Worm (Caenorhabditis elegans) whole organism, L4 larva: Measurements from ENCODE around the gene srx-38.
A peak's percentile ranks its signal among the peaks of the same experiment; 100 is the strongest.

Source experiments
- F37D6.2 ChIP-seq: sonication (generic microtip); optimal IDR thresholded peaks from 2 replicates; lab custom pipeline; 2016; ENCODE audit warnings: mild to moderate bottlenecking, missing genetic modification characterization, missing compliant biosample characterization
- F44E2.7 ChIP-seq: fragments of 200-800 bp; sonication (Bioruptor generic); IDR thresholded peaks from 2 replicates; pipeline ENCODE4 v2.1.2; 2022; ENCODE audit warnings: missing genetic modification characterization, missing compliant biosample characterization
- R02D3.7 ChIP-seq: fragments of 150-350 bp; sonication (generic microtip); optimal IDR thresholded peaks from 3 replicates; lab custom pipeline; 2014; ENCODE audit warnings: missing biosample characterization, missing genetic modification characterization
- Y48G9A.11 ChIP-seq: fragments of 200-800 bp; sonication (Bioruptor generic); IDR thresholded peaks from 2 replicates; pipeline ENCODE4 v1.3.6; 2022; ENCODE audit warnings: missing genetic modification reagents, missing genetic modification characterization, missing compliant biosample characterization
- aha-1 ChIP-seq: fragments of 150-350 bp; peaks from one replicate; lab custom pipeline; 2014; ENCODE audit warnings: missing biosample characterization, missing genetic modification characterization
- aly-2 ChIP-seq: sonication (generic microtip); optimal IDR thresholded peaks from 2 replicates; lab custom pipeline; 2018; ENCODE audit warnings: missing biosample characterization, missing genetic modification characterization
- ceh-20 ChIP-seq: fragments of 200-800 bp; sonication (Bioruptor generic); IDR thresholded peaks from 2 replicates; pipeline ENCODE4 v1.3.6; 2022; ENCODE audit warnings: missing genetic modification reagents, missing genetic modification characterization, missing compliant biosample characterization
- ceh-44 ChIP-seq: fragments of 200-800 bp; sonication (Bioruptor generic); IDR thresholded peaks from 2 replicates; pipeline ENCODE4 v1.3.6; 2022; ENCODE audit warnings: missing genetic modification reagents, missing genetic modification characterization, missing compliant biosample characterization
- ces-1 ChIP-seq: fragments of 150-350 bp; sonication (generic microtip); optimal IDR thresholded peaks from 4 replicates; lab custom pipeline; 2014; ENCODE audit warnings: missing biosample characterization, missing genetic modification reagents, missing genetic modification characterization
- daf-12 ChIP-seq: fragments of 150-350 bp; optimal IDR thresholded peaks from 2 replicates; lab custom pipeline; 2014; ENCODE audit warnings: missing biosample characterization, missing genetic modification reagents, missing genetic modification characterization
- daf-16 ChIP-seq, 3 experiments: sonication (generic microtip); optimal IDR thresholded peaks; 2 replicates each; lab custom pipeline; 2016 to 2017; ENCODE audit warnings: missing genetic modification characterization in 3 of 3, missing genetic modification reagents in 3 of 3, mild to moderate bottlenecking in 2 of 3, missing compliant biosample characterization in 2 of 3, missing biosample characterization in 1 of 3, moderate library complexity in 1 of 3
- daf-19 ChIP-seq: fragments of 200-800 bp; sonication (Bioruptor generic); conservative IDR thresholded peaks from 2 replicates; pipeline ENCODE4 v1.3.6; 2022; ENCODE audit warnings: missing genetic modification characterization, missing compliant biosample characterization
- dve-1 ChIP-seq: sonication (generic microtip); optimal IDR thresholded peaks from 2 replicates; lab custom pipeline; 2017; ENCODE audit warnings: antibody characterized with exemption, mild to moderate bottlenecking, missing genetic modification characterization, missing compliant biosample characterization; ENCODE audit not compliant: insufficient read depth
- egl-27 ChIP-seq: sonication (generic microtip); optimal IDR thresholded peaks from 3 replicates; lab custom pipeline; 2017; ENCODE audit warnings: missing biosample characterization, missing genetic modification reagents, missing genetic modification characterization
- egl-43 ChIP-seq: fragments of 200-800 bp; sonication (Bioruptor generic); IDR thresholded peaks from 2 replicates; pipeline ENCODE4 v1.3.6; 2022; ENCODE audit warnings: missing genetic modification reagents, missing genetic modification characterization, missing compliant biosample characterization
- hmg-1.1 ChIP-seq: fragments of 200-800 bp; sonication (Bioruptor generic); IDR thresholded peaks from 2 replicates; pipeline ENCODE4 v1.3.6; 2022; ENCODE audit warnings: missing genetic modification reagents, missing genetic modification characterization, missing compliant biosample characterization
- lin-1 ChIP-seq: fragments of 200-800 bp; sonication (Bioruptor generic); IDR thresholded peaks from 2 replicates; pipeline ENCODE4 v1.3.6; 2022; ENCODE audit warnings: missing genetic modification reagents, missing genetic modification characterization, missing compliant biosample characterization
- lin-15B ChIP-seq: fragments of 150-350 bp; sonication (generic microtip); optimal IDR thresholded peaks from 3 replicates; lab custom pipeline; 2014; ENCODE audit warnings: missing biosample characterization, missing genetic modification characterization
- lsy-2 ChIP-seq, 2 experiments: fragments of 150-350 bp in 1 of 2; sonication (generic microtip) in 1 of 2; optimal IDR thresholded peaks; 2 replicates each; lab custom pipeline; 2014 to 2017; ENCODE audit warnings: missing biosample characterization in 2 of 2, missing genetic modification characterization in 2 of 2
- madf-9 ChIP-seq: fragments of 200-800 bp; sonication (Bioruptor generic); conservative IDR thresholded peaks from 2 replicates; pipeline ENCODE4 v1.3.6; 2022; ENCODE audit warnings: missing genetic modification reagents, missing genetic modification characterization, missing compliant biosample characterization
- mdt-29 ChIP-seq: fragments of 200-800 bp; sonication (Bioruptor generic); IDR thresholded peaks from 2 replicates; pipeline ENCODE4 v1.3.6; 2022; ENCODE audit warnings: missing genetic modification reagents, missing genetic modification characterization, missing compliant biosample characterization
- mep-1 ChIP-seq: fragments of 150-350 bp; sonication (generic microtip); optimal IDR thresholded peaks from 3 replicates; lab custom pipeline; 2014; ENCODE audit warnings: missing biosample characterization, missing genetic modification characterization
- mxl-2 ChIP-seq: fragments of 200-800 bp; sonication (Bioruptor generic); conservative IDR thresholded peaks from 2 replicates; pipeline ENCODE4 v1.3.6; 2022; ENCODE audit warnings: missing genetic modification reagents, missing genetic modification characterization, missing compliant biosample characterization
- nhr-102 ChIP-seq: sonication (generic microtip); optimal IDR thresholded peaks from 2 replicates; lab custom pipeline; 2016; ENCODE audit warnings: mild to moderate bottlenecking, missing genetic modification characterization, moderate library complexity, missing compliant biosample characterization
- nhr-237 ChIP-seq: sonication (generic microtip); optimal IDR thresholded peaks from 2 replicates; lab custom pipeline; 2017; ENCODE audit warnings: missing biosample characterization, missing genetic modification characterization
- nhr-28 ChIP-seq: fragments of 150-350 bp; optimal IDR thresholded peaks from 2 replicates; lab custom pipeline; 2014; ENCODE audit warnings: missing biosample characterization, missing genetic modification characterization
- nhr-76 ChIP-seq: fragments of 150-350 bp; optimal IDR thresholded peaks from 2 replicates; lab custom pipeline; 2014; ENCODE audit warnings: missing biosample characterization, missing genetic modification characterization
- rbr-2 ChIP-seq: sonication (generic microtip); optimal IDR thresholded peaks from 2 replicates; lab custom pipeline; 2016; ENCODE audit warnings: missing genotype, missing genetic modification characterization, missing compliant biosample characterization
- saeg-2 ChIP-seq: fragments of 200-800 bp; sonication (Bioruptor generic); IDR thresholded peaks from 2 replicates; pipeline ENCODE4 v1.3.6; 2022; ENCODE audit warnings: missing genetic modification reagents, missing genetic modification characterization, missing compliant biosample characterization
- set-16 ChIP-seq: fragments of 200-800 bp; sonication (Bioruptor generic); IDR thresholded peaks from 2 replicates; pipeline ENCODE4 v1.3.6; 2022; ENCODE audit warnings: missing genetic modification reagents, missing genetic modification characterization, missing compliant biosample characterization
- snpc-1.2 ChIP-seq: fragments of 200-800 bp; sonication (Bioruptor generic); IDR thresholded peaks from 2 replicates; pipeline ENCODE4 v1.3.6; 2022; ENCODE audit warnings: missing genetic modification reagents, missing genetic modification characterization, missing compliant biosample characterization
- unc-39 ChIP-seq: sonication (generic microtip); optimal IDR thresholded peaks from 2 replicates; lab custom pipeline; 2017; ENCODE audit warnings: missing biosample characterization, missing genetic modification characterization
- unc-62 ChIP-seq, 3 experiments: fragments of 150-350 bp in 1 of 3; sonication (generic microtip); optimal IDR thresholded peaks in 2 of 3; peaks in 1 of 3; 1 replicate in 1 of 3; 2 replicates in 2 of 3; lab custom pipeline; 2014 to 2017; ENCODE audit warnings: missing biosample characterization in 3 of 3, missing genetic modification characterization in 3 of 3, missing genetic modification reagents in 3 of 3, missing genotype in 1 of 3
- zag-1 ChIP-seq: fragments of 150-350 bp; optimal IDR thresholded peaks from 2 replicates; lab custom pipeline; 2014; ENCODE audit warnings: missing biosample characterization, missing genetic modification characterization
- zfp-2 ChIP-seq: sonication (generic microtip); optimal IDR thresholded peaks from 2 replicates; lab custom pipeline; 2016; ENCODE audit warnings: mild to moderate bottlenecking, missing genetic modification characterization, missing compliant biosample characterization
- zfp-3 ChIP-seq: fragments of 200-800 bp; sonication (Bioruptor generic); conservative IDR thresholded peaks from 2 replicates; pipeline ENCODE4 v1.3.6; 2022; ENCODE audit warnings: missing genetic modification reagents, missing genetic modification characterization, missing compliant biosample characterization

Gene srx-38

DNA sequence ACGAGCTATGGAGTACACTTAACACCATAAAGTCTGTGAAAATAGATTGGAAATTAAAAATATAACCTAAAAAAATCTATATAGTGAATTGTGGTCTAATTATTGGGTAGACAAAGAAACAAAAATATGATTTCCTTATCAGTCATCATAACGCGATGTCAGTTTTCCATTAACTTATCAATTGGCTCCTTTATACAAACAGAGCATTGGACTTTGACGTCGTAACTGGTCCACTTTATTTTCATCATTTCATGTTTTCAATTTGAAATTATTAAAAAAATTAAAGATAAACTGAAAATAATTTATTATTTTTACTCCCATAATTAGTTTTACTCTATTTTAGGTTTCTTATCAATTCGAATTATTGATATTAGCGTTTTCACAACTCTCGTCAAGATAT is 22.6 kb upstream of the srx-38 start:
- TF ChIP-seq lin-15B (tag; lab: Kevin White, UChicago) (no peak), hmg-1.1 (GFP tag; lab: Robert Waterston, UW) (no peak), R02D3.7 (no peak), dve-1 (tag; lab: Kevin White, UChicago) (peak; percentile 46), nhr-28 (tag; lab: Kevin White, UChicago) (peak; percentile 38), Y48G9A.11 (no peak), rbr-2 (tag; lab: Kevin White, UChicago) (no peak), madf-9 (GFP tag; lab: Robert Waterston, UW) (no peak), zag-1 (tag; lab: Kevin White, UChicago) (no peak), zfp-3 (no peak), mxl-2 (no peak), egl-43 (GFP tag; lab: Robert Waterston, UW) (no peak), nhr-76 (tag; lab: Kevin White, UChicago) (no peak), daf-16 (GFP tag; optimal IDR thresholded peaks at IDR 0.05; lab: Kevin White, UChicago) (no peak), daf-16 (tag; optimal IDR thresholded peaks at IDR 0.05; lab: Kevin White, UChicago) (peak; percentile 78), ces-1 (GFP tag; lab: Kevin White, UChicago) (no peak)

DNA sequence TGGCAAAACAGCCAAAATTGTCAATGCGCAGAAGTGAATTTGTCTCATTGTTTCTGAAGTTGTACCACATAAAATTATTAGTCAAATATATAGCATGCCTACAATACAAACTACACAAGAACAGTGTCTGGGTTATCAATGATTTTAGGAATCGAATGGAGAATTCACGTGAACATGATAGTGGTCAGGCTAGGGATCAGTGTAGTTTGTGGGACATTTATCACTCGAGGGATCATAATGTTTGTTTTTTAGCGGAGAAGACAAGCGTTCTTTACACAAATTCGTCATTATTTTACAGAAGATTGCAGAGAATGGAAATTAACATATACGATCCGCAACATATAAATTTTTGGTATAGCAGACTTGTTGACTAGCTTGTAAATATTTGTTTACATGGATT is 21.8 kb upstream of the srx-38 start, which contains the start of gene ugt-51:
TSS of gene ugt-51 (minus strand) at position 101 of the 400 bp plus-strand sequence.
- TF ChIP-seq dve-1 (tag; lab: Kevin White, UChicago): peak; percentile 40
- peak; percentile 77 for TF ChIP-seq aha-1
- no peak for TF ChIP-seq ces-1 (GFP tag; lab: Kevin White, UChicago)
- TF ChIP-seq nhr-28 (tag; lab: Kevin White, UChicago): peak; percentile 85

- TF ChIP-seq snpc-1.2 (GFP tag; lab: Robert Waterston, UW) (no peak), F37D6.2 (tag; lab: Kevin White, UChicago) (no peak), aly-2 (tag; lab: Kevin White, UChicago) (no peak), ceh-44 (GFP tag; lab: Robert Waterston, UW) (no peak), zfp-2 (no peak), saeg-2 (GFP tag; lab: Robert Waterston, UW) (no peak), ceh-20 (no peak), daf-19 (no peak), unc-39 (tag; lab: Kevin White, UChicago) (no peak), mep-1 (tag; lab: Kevin White, UChicago) (no peak), nhr-237 (no peak)
These were observed 17.4 kb upstream of the srx-38 start, which contains the start of gene srt-65 for ce11 chrV:5172833-5173232. srt-65 (minus strand) TSS chrV:5172933.

- TF ChIP-seq R02D3.7: no peak
- peak in 1 of 2 experiments; percentile 25 for TF ChIP-seq unc-62 (GFP tag; optimal IDR thresholded peaks at IDR 0.05 in 1 of 2; lab: Kevin White, UChicago)
- no peak for TF ChIP-seq unc-62 (tag; optimal IDR thresholded peaks at IDR 0.05; lab: Kevin White, UChicago)
These were observed 14.2 kb upstream of the srx-38 start, which contains the start of gene srt-64 for ce11 chrV:5169586-5169985. srt-64 (minus strand) TSS chrV:5169686.

- TF ChIP-seq lsy-2 (tag; optimal IDR thresholded peaks at IDR 0.05; lab: Kevin White, UChicago) (no peak), nhr-102 (no peak), F44E2.7 (GFP tag; lab: Robert Waterston, UW) (no peak), nhr-76 (tag; lab: Kevin White, UChicago) (no peak), daf-12 (tag; lab: Kevin White, UChicago) (no peak), unc-62 (GFP tag; optimal IDR thresholded peaks at IDR 0.05 in 1 of 2; lab: Kevin White, UChicago) (peak in 1 of 2 experiments; percentile 35), unc-62 (tag; optimal IDR thresholded peaks at IDR 0.05; lab: Kevin White, UChicago) (no peak), lin-1 (GFP tag; lab: Robert Waterston, UW) (no peak), egl-27 (no peak), aha-1 (peak; percentile 40), nhr-28 (tag; lab: Kevin White, UChicago) (no peak), set-16 (GFP tag; lab: Robert Waterston, UW) (no peak), mdt-29 (GFP tag; lab: Robert Waterston, UW) (no peak)
These were observed 10.0 kb upstream of the srx-38 start, which contains the start of gene srw-140 for ce11 chrV:5165426-5165825. srw-140 (plus strand) TSS chrV:5165726.
